Fruit fly (Drosophila melanogaster): ENCODE results near the gene CG14451.

Gene CG14451

dm6 chr3L:22749147-22749550, 27.3 kb upstream of the CG14451 start, which contains the start of gene SPoCk (continued):
- peak; percentile 57 for TF ChIP-seq nom (GFP tag; optimal IDR thresholded peaks at IDR 0.05)
- peak; percentile 19 for TF ChIP-seq BEAF-32 (GFP tag; optimal IDR thresholded peaks at IDR 0.05)
- no peak for TF ChIP-seq CG1832 (GFP tag; optimal IDR thresholded peaks at IDR 0.05)
- peak; percentile 52 for TF ChIP-seq CG15514 (GFP tag; optimal IDR thresholded peaks at IDR 0.05)
- TF ChIP-seq Gsc (GFP tag; IDR thresholded peaks at IDR 0.05), result no peak
- TF ChIP-seq pzg (GFP tag; optimal IDR thresholded peaks at IDR 0.05), result peak; percentile 62
- TF ChIP-seq yki (optimal IDR thresholded peaks at IDR 0.05), result no peak
- no peak for TF ChIP-seq CG10209 (GFP tag; optimal IDR thresholded peaks at IDR 0.05)
- no peak for TF ChIP-seq dimm (GFP tag; IDR thresholded peaks at IDR 0.05)
- TF ChIP-seq luna (GFP tag; optimal IDR thresholded peaks at IDR 0.05), result no peak
- TF ChIP-seq scrt (GFP tag; optimal IDR thresholded peaks at IDR 0.05), result peak; percentile 20
- TF ChIP-seq CG12236 (GFP tag; optimal IDR thresholded peaks at IDR 0.05), result no peak
- TF ChIP-seq sens-2 (GFP tag; IDR thresholded peaks at IDR 0.05), result no peak
- no peak for TF ChIP-seq CG3065 (GFP tag; optimal IDR thresholded peaks at IDR 0.05)
- no peak for TF ChIP-seq Rfx (GFP tag; IDR thresholded peaks at IDR 0.05)
- no peak for TF ChIP-seq Jarid2 (GFP tag; optimal IDR thresholded peaks at IDR 0.05)
- no peak for TF ChIP-seq Aef1 (GFP tag; IDR thresholded peaks at IDR 0.05)
- TF ChIP-seq trem (tag; optimal IDR thresholded peaks at IDR 0.05), result peak; percentile 19
- TF ChIP-seq NfI (GFP tag; optimal IDR thresholded peaks at IDR 0.05), result no peak
- TF ChIP-seq wor (GFP tag; IDR thresholded peaks at IDR 0.05), result no peak
- no peak for TF ChIP-seq pita (GFP tag; optimal IDR thresholded peaks at IDR 0.05)
- no peak for TF ChIP-seq Hey (tag; optimal IDR thresholded peaks at IDR 0.05)
- no peak for TF ChIP-seq sim (GFP tag; IDR thresholded peaks at IDR 0.05)
- no peak for TF ChIP-seq CG30020 (tag; optimal IDR thresholded peaks at IDR 0.05)
- TF ChIP-seq Dip2 (GFP tag; IDR thresholded peaks at IDR 0.05), result no peak
- TF ChIP-seq CG33213 (GFP tag; optimal IDR thresholded peaks at IDR 0.05), result peak; percentile 13
- TF ChIP-seq CG43689 (GFP tag; IDR thresholded peaks at IDR 0.05), result no peak
- no peak for TF ChIP-seq HLH54F (GFP tag; optimal IDR thresholded peaks at IDR 0.05)
- TF ChIP-seq Ssrp (tag; optimal IDR thresholded peaks at IDR 0.05), result no peak
- no peak for TF ChIP-seq her (GFP tag; optimal IDR thresholded peaks at IDR 0.05)
- TF ChIP-seq run (tag; optimal IDR thresholded peaks at IDR 0.05), result no peak
- peak; percentile 17 for TF ChIP-seq HLHmδ (GFP tag; optimal IDR thresholded peaks at IDR 0.05)
- TF ChIP-seq CG14667 (GFP tag; IDR thresholded peaks at IDR 0.05), result no peak
- TF ChIP-seq CG12942 (GFP tag; optimal IDR thresholded peaks at IDR 0.05), result no peak
- TF ChIP-seq CG9817 (tag; optimal IDR thresholded peaks at IDR 0.05), result no peak
- no peak for TF ChIP-seq CG18619 (GFP tag; optimal IDR thresholded peaks at IDR 0.05)
- TF ChIP-seq pan (optimal IDR thresholded peaks at IDR 0.05), result no peak
- TF ChIP-seq pan (GFP tag; optimal IDR thresholded peaks at IDR 0.05 in 1 of 2, IDR thresholded peaks at IDR 0.05 in 1 of 2), result no peak
- no peak for TF ChIP-seq fd64A (GFP tag; optimal IDR thresholded peaks at IDR 0.05)
- no peak for TF ChIP-seq cas (GFP tag; IDR thresholded peaks at IDR 0.05)
- TF ChIP-seq dan (GFP tag; IDR thresholded peaks at IDR 0.05), result no peak
- peak; percentile 52 for TF ChIP-seq Ets65A (GFP tag)
- no peak for TF ChIP-seq CG3407 (GFP tag; optimal IDR thresholded peaks at IDR 0.05)
- no peak for TF ChIP-seq H15 (GFP tag; IDR thresholded peaks at IDR 0.05)
- no peak for TF ChIP-seq CG7928 (GFP tag; optimal IDR thresholded peaks at IDR 0.05)
- no peak for TF ChIP-seq ssp (GFP tag; IDR thresholded peaks at IDR 0.05)
- TF ChIP-seq CG2202 (tag; optimal IDR thresholded peaks at IDR 0.05), result no peak
- no peak for TF ChIP-seq shn (GFP tag; optimal IDR thresholded peaks at IDR 0.05)
- TF ChIP-seq br (optimal IDR thresholded peaks at IDR 0.05), result no peak
- TF ChIP-seq CG12155 (GFP tag; optimal IDR thresholded peaks at IDR 0.05), result no peak
- peak; percentile 1 for TF ChIP-seq abd-A (tag; optimal IDR thresholded peaks at IDR 0.05)
- no peak for TF ChIP-seq Abd-B (GFP tag; optimal IDR thresholded peaks at IDR 0.05)
- TF ChIP-seq CG1529 (GFP tag; optimal IDR thresholded peaks at IDR 0.05), result no peak
- TF ChIP-seq CG12744 (GFP tag; optimal IDR thresholded peaks at IDR 0.05), result no peak
